Worm (Caenorhabditis elegans) whole organism, late embryonic: Measurements from ENCODE around the gene F38B2.4.

Experiments used
- C08G9.2 ChIP-seq: sonication (generic microtip); optimal IDR thresholded peaks from 2 replicates; lab custom pipeline; 2016; ENCODE audit warnings: mild to moderate bottlenecking, missing genetic modification characterization, moderate library complexity, missing compliant biosample characterization
- C38D4.7 ChIP-seq: fragments of 200-800 bp; sonication (Bioruptor generic); optimal IDR thresholded peaks from 2 replicates; lab custom pipeline; 2018; ENCODE audit warnings: mild to moderate bottlenecking, missing genetic modification characterization, moderate library complexity, missing compliant biosample characterization
- K09A11.1 ChIP-seq: sonication (generic microtip); optimal IDR thresholded peaks from 2 replicates; lab custom pipeline; 2017; ENCODE audit warnings: antibody characterized with exemption, mild to moderate bottlenecking, missing genetic modification characterization, missing compliant biosample characterization; ENCODE audit not compliant: insufficient read depth
- T23F11.4 ChIP-seq: fragments of 200-800 bp; sonication (Bioruptor generic); optimal IDR thresholded peaks from 2 replicates; lab custom pipeline; 2018; ENCODE audit warnings: mild to moderate bottlenecking, missing genetic modification characterization, missing compliant biosample characterization
- ceh-30 ChIP-seq: fragments of 150-350 bp; optimal IDR thresholded peaks from 2 replicates; lab custom pipeline; 2014; ENCODE audit warnings: missing biosample characterization, missing genetic modification characterization
- ceh-31 ChIP-seq: sonication (generic microtip); optimal IDR thresholded peaks from 2 replicates; lab custom pipeline; 2016; ENCODE audit warnings: missing genetic modification characterization, missing compliant biosample characterization
- ceh-34 ChIP-seq: sonication (generic microtip); optimal IDR thresholded peaks from 2 replicates; lab custom pipeline; 2016; ENCODE audit warnings: mild to moderate bottlenecking, missing genetic modification characterization, missing compliant biosample characterization
- ceh-9 ChIP-seq: sonication (generic microtip); optimal IDR thresholded peaks from 2 replicates; lab custom pipeline; 2016; ENCODE audit warnings: mild to moderate bottlenecking, missing genetic modification characterization, inconsistent platforms, missing compliant biosample characterization
- dmd-4 ChIP-seq: sonication (generic microtip); optimal IDR thresholded peaks from 2 replicates; lab custom pipeline; 2016; ENCODE audit warnings: borderline replicate concordance, missing genetic modification characterization, missing compliant biosample characterization
- dve-1 ChIP-seq: sonication (generic microtip); optimal IDR thresholded peaks from 2 replicates; lab custom pipeline; 2017; ENCODE audit warnings: antibody characterized with exemption, mild to moderate bottlenecking, missing genetic modification characterization, missing compliant biosample characterization
- elt-2 ChIP-seq: sonication (generic microtip); optimal IDR thresholded peaks from 2 replicates; lab custom pipeline; 2016; ENCODE audit warnings: missing genetic modification reagents, missing genetic modification characterization, missing compliant biosample characterization
- eyg-1 ChIP-seq: sonication (generic microtip); optimal IDR thresholded peaks from 2 replicates; lab custom pipeline; 2016; ENCODE audit warnings: missing genotype, missing genetic modification characterization, missing compliant biosample characterization
- gmeb-2 ChIP-seq: sonication (generic microtip); optimal IDR thresholded peaks from 2 replicates; lab custom pipeline; 2016; ENCODE audit warnings: missing genetic modification characterization, inconsistent platforms, missing compliant biosample characterization
- hlh-30 ChIP-seq: sonication (generic microtip); optimal IDR thresholded peaks from 2 replicates; lab custom pipeline; 2017; ENCODE audit warnings: antibody characterized with exemption, missing genetic modification characterization, missing compliant biosample characterization; ENCODE audit not compliant: insufficient read depth
- hlh-6 ChIP-seq: sonication (generic microtip); optimal IDR thresholded peaks from 2 replicates; lab custom pipeline; 2016; ENCODE audit warnings: missing genotype, missing genetic modification characterization, missing compliant biosample characterization
- hlh-8 ChIP-seq: sonication (generic microtip); optimal IDR thresholded peaks from 2 replicates; lab custom pipeline; 2016; ENCODE audit warnings: missing genotype, missing genetic modification characterization, missing compliant biosample characterization
- lin-11 ChIP-seq: fragments of 200-800 bp; sonication (Bioruptor generic); optimal IDR thresholded peaks from 2 replicates; lab custom pipeline; 2018; ENCODE audit warnings: mild to moderate bottlenecking, missing genetic modification characterization, missing compliant biosample characterization
- madf-2 ChIP-seq: sonication (generic microtip); optimal IDR thresholded peaks from 2 replicates; lab custom pipeline; 2017; ENCODE audit warnings: missing genetic modification characterization, missing compliant biosample characterization
- mec-3 ChIP-seq: sonication (generic microtip); optimal IDR thresholded peaks from 2 replicates; lab custom pipeline; 2016; ENCODE audit warnings: borderline replicate concordance, missing genetic modification characterization, missing compliant biosample characterization
- nhr-11 ChIP-seq: fragments of 150-350 bp; optimal IDR thresholded peaks from 2 replicates; lab custom pipeline; 2014; ENCODE audit warnings: missing biosample characterization, missing genetic modification characterization
- npax-4 ChIP-seq: sonication (generic microtip); optimal IDR thresholded peaks from 2 replicates; lab custom pipeline; 2016; ENCODE audit warnings: missing genetic modification characterization, missing compliant biosample characterization
- odd-2 ChIP-seq: sonication (generic microtip); optimal IDR thresholded peaks from 2 replicates; lab custom pipeline; 2017; ENCODE audit warnings: antibody characterized with exemption, mild to moderate bottlenecking, missing genetic modification characterization, missing compliant biosample characterization
- pat-9 ChIP-seq: fragments of 200-800 bp; sonication (Bioruptor generic); optimal IDR thresholded peaks from 2 replicates; lab custom pipeline; 2018; ENCODE audit warnings: mild to moderate bottlenecking, missing genetic modification characterization, moderate library complexity, missing compliant biosample characterization
- pha-4 ChIP-seq: fragments of 150-350 bp; optimal IDR thresholded peaks from 2 replicates; lab custom pipeline; 2018; ENCODE audit warnings: missing biosample characterization, missing genetic modification reagents, missing genetic modification characterization
- ref-2 ChIP-seq: sonication (generic microtip); optimal IDR thresholded peaks from 2 replicates; lab custom pipeline; 2016; ENCODE audit warnings: missing genetic modification characterization, missing compliant biosample characterization
- rnt-1 ChIP-seq: sonication (generic microtip); optimal IDR thresholded peaks from 2 replicates; lab custom pipeline; 2016; ENCODE audit warnings: missing genetic modification characterization, missing compliant biosample characterization
- sdc-2 ChIP-seq: sonication (generic microtip); optimal IDR thresholded peaks from 2 replicates; lab custom pipeline; 2016; ENCODE audit warnings: missing genotype, missing genetic modification characterization, missing compliant biosample characterization
- syd-9 ChIP-seq: sonication (generic microtip); optimal IDR thresholded peaks from 2 replicates; lab custom pipeline; 2016; ENCODE audit warnings: mild to moderate bottlenecking, missing genetic modification characterization, moderate library complexity, missing compliant biosample characterization
- tbx-2 ChIP-seq: sonication (generic microtip); optimal IDR thresholded peaks from 2 replicates; lab custom pipeline; 2016; ENCODE audit warnings: missing genetic modification characterization, missing compliant biosample characterization
- unc-86 ChIP-seq: sonication (generic microtip); optimal IDR thresholded peaks from 2 replicates; lab custom pipeline; 2016; ENCODE audit warnings: missing genetic modification characterization, missing compliant biosample characterization

The F38B2.4 gene

ce11 chrX:11241479-11241878, 46.0 kb downstream of the F38B2.4 start:
- TF ChIP-seq C38D4.7 (GFP tag; lab: Kevin White, UChicago) (no peak), dmd-4 (tag; lab: Kevin White, UChicago) (no peak), K09A11.1 (tag; lab: Kevin White, UChicago) (no peak), syd-9 (tag; lab: Kevin White, UChicago) (no peak), elt-2 (no peak), unc-86 (tag; lab: Kevin White, UChicago) (no peak), pha-4 (tag; lab: Kevin White, UChicago) (no peak), T23F11.4 (GFP tag; lab: Kevin White, UChicago) (no peak), lin-11 (tag; lab: Kevin White, UChicago) (no peak), ceh-9 (no peak), rnt-1 (no peak), tbx-2 (tag; lab: Kevin White, UChicago) (no peak), ceh-34 (tag; lab: Kevin White, UChicago) (no peak), madf-2 (tag; lab: Kevin White, UChicago) (no peak), npax-4 (tag; lab: Kevin White, UChicago) (no peak), ceh-31 (no peak), hlh-30 (tag; lab: Kevin White, UChicago) (no peak)

- no peak for TF ChIP-seq ref-2 (tag; lab: Kevin White, UChicago)
- no peak for TF ChIP-seq ceh-9
- no peak for TF ChIP-seq tbx-2 (tag; lab: Kevin White, UChicago)
- no peak for TF ChIP-seq sdc-2 (tag; lab: Kevin White, UChicago)
- TF ChIP-seq hlh-8 (tag; lab: Kevin White, UChicago) = no peak
- TF ChIP-seq nhr-11 = no peak
- TF ChIP-seq mec-3 (tag; lab: Kevin White, UChicago) = no peak
- no peak for TF ChIP-seq npax-4 (tag; lab: Kevin White, UChicago)
- no peak for TF ChIP-seq rnt-1
- TF ChIP-seq ceh-30 (tag; lab: Kevin White, UChicago) = no peak
- no peak for TF ChIP-seq ceh-34 (tag; lab: Kevin White, UChicago)
- TF ChIP-seq gmeb-2 (tag; lab: Kevin White, UChicago) = no peak
- no peak for TF ChIP-seq elt-2
- no peak for TF ChIP-seq eyg-1 (tag; lab: Kevin White, UChicago)
- TF ChIP-seq C08G9.2 (tag; lab: Kevin White, UChicago) = no peak
- TF ChIP-seq odd-2 (tag; lab: Kevin White, UChicago) = no peak
- no peak for TF ChIP-seq pat-9 (tag; lab: Kevin White, UChicago)
- no peak for TF ChIP-seq hlh-6 (tag; lab: Kevin White, UChicago)
- no peak for TF ChIP-seq dve-1
- TF ChIP-seq unc-86 (tag; lab: Kevin White, UChicago) = no peak
Measured at ce11 chrX:11240585-11241115, 46.9 kb downstream of the F38B2.4 start, which contains the start of gene C34F6.10. TSS of gene C34F6.10 (minus strand) at chrX:11240635.
